Worm (Caenorhabditis elegans): Measurements from ENCODE around the gene srh-277.

The srh-277 gene

ce11 chrV:16224027-16224426 lies 41.0 kb downstream of the srh-277 start, which contains the start of gene stdh-2:
stdh-2 (plus strand) TSS chrV:16224327.
- TF ChIP-seq ceh-18 (tag; optimal IDR thresholded peaks at IDR 0.05) = no peak
- TF ChIP-seq pax-1 (tag; optimal IDR thresholded peaks at IDR 0.05) = no peak
- no peak for TF ChIP-seq hlh-30 (tag; optimal IDR thresholded peaks at IDR 0.05; ENCODE audit: insufficient read depth)
- no peak for TF ChIP-seq lin-11 (tag; optimal IDR thresholded peaks at IDR 0.05)
- no peak for TF ChIP-seq syd-9 (tag; optimal IDR thresholded peaks at IDR 0.05)

ce11 chrV:16225524-16226116 lies 42.6 kb downstream of the srh-277 start:
- TF ChIP-seq ceh-30 (tag; optimal IDR thresholded peaks at IDR 0.05) (no peak), ceh-22 (tag; optimal IDR thresholded peaks at IDR 0.05) (no peak), pqm-1 (tag; optimal IDR thresholded peaks at IDR 0.05) (no peak), fkh-6 (tag; optimal IDR thresholded peaks at IDR 0.05) (no peak), elt-2 (tag; optimal IDR thresholded peaks at IDR 0.05) (no peak), C38D4.7 (GFP tag; optimal IDR thresholded peaks at IDR 0.05) (no peak), fax-1 (tag; optimal IDR thresholded peaks at IDR 0.05) (no peak), K02D7.2 (tag; optimal IDR thresholded peaks at IDR 0.05) (no peak), lim-6 (tag; optimal IDR thresholded peaks at IDR 0.05) (no peak), elt-4 (tag; optimal IDR thresholded peaks at IDR 0.05) (no peak), hlh-8 (tag; optimal IDR thresholded peaks at IDR 0.05) (no peak), sox-2 (GFP tag; IDR thresholded peaks at IDR 0.05) (no peak), ceh-9 (tag; optimal IDR thresholded peaks at IDR 0.05) (no peak), gmeb-2 (tag; optimal IDR thresholded peaks at IDR 0.05) (no peak)

- TF ChIP-seq ceh-34 (tag; optimal IDR thresholded peaks at IDR 0.05) = no peak
- no peak for TF ChIP-seq hlh-15 (tag; optimal IDR thresholded peaks at IDR 0.05)
- TF ChIP-seq dmd-4 (tag; optimal IDR thresholded peaks at IDR 0.05; ENCODE audit: borderline replicate concordance) = no peak
- TF ChIP-seq unc-86 (tag; optimal IDR thresholded peaks at IDR 0.05) = no peak
- no peak for TF ChIP-seq pax-1 (tag; optimal IDR thresholded peaks at IDR 0.05)
- TF ChIP-seq nfya-1 (tag; optimal IDR thresholded peaks at IDR 0.05) = no peak
- TF ChIP-seq unc-55 (GFP tag; optimal IDR thresholded peaks at IDR 0.05) = no peak
- no peak for TF ChIP-seq ceh-31 (tag; optimal IDR thresholded peaks at IDR 0.05)
- TF ChIP-seq pha-2 (tag; optimal IDR thresholded peaks at IDR 0.05) = no peak
- TF ChIP-seq hlh-13 (GFP tag; optimal IDR thresholded peaks at IDR 0.05) = no peak
- no peak for TF ChIP-seq lin-11 (tag; optimal IDR thresholded peaks at IDR 0.05)
- no peak for TF ChIP-seq tbx-7 (tag; optimal IDR thresholded peaks at IDR 0.05)
- no peak for TF ChIP-seq hlh-6 (tag; optimal IDR thresholded peaks at IDR 0.05)
- no peak for TF ChIP-seq che-1 (tag; optimal IDR thresholded peaks at IDR 0.05)
- TF ChIP-seq ref-2 (tag; optimal IDR thresholded peaks at IDR 0.05) = no peak
- TF ChIP-seq gmeb-2 (tag; optimal IDR thresholded peaks at IDR 0.05) = no peak
- TF ChIP-seq pat-9 (tag; optimal IDR thresholded peaks at IDR 0.05) = no peak
Measured at ce11 chrV:16226581-16226980, 43.6 kb downstream of the srh-277 start, which contains the start of gene F11A5.13. F11A5.13 (minus strand) TSS chrV:16226681.

- no peak for TF ChIP-seq pros-1 (tag; optimal IDR thresholded peaks at IDR 0.05)
- TF ChIP-seq rnt-1 (tag; optimal IDR thresholded peaks at IDR 0.05) = no peak
- no peak for TF ChIP-seq hlh-15 (tag; optimal IDR thresholded peaks at IDR 0.05)
- TF ChIP-seq ceh-6 (GFP tag; optimal IDR thresholded peaks at IDR 0.05) = no peak
- TF ChIP-seq ceh-2 (tag; optimal IDR thresholded peaks at IDR 0.05) = no peak
- no peak for TF ChIP-seq hlh-6 (tag; optimal IDR thresholded peaks at IDR 0.05)
- no peak for TF ChIP-seq ceh-24 (tag; optimal IDR thresholded peaks at IDR 0.05)
- no peak for TF ChIP-seq madf-2 (tag; optimal IDR thresholded peaks at IDR 0.05)
- no peak for TF ChIP-seq nhr-11 (tag; optimal IDR thresholded peaks at IDR 0.05)
- TF ChIP-seq unc-55 (GFP tag; optimal IDR thresholded peaks at IDR 0.05) = no peak
- TF ChIP-seq ztf-16 (tag; optimal IDR thresholded peaks at IDR 0.05) = no peak
- TF ChIP-seq eyg-1 (tag; optimal IDR thresholded peaks at IDR 0.05) = no peak
- no peak for TF ChIP-seq nhr-232 (tag; optimal IDR thresholded peaks at IDR 0.05)
- no peak for TF ChIP-seq syd-9 (tag; optimal IDR thresholded peaks at IDR 0.05)
- TF ChIP-seq K09A11.1 (tag; optimal IDR thresholded peaks at IDR 0.05; ENCODE audit: insufficient read depth) = no peak
- TF ChIP-seq ceh-30 (tag; optimal IDR thresholded peaks at IDR 0.05) = no peak
- no peak for TF ChIP-seq che-1 (tag; optimal IDR thresholded peaks at IDR 0.05)
Measured at ce11 chrV:16229439-16229838, 46.4 kb downstream of the srh-277 start.
